Worm (Caenorhabditis elegans): Measurements from ENCODE around the gene C46F9.5.

C46F9.5 gene

ce11 chrII:1882705-1883104, 12.7 kb upstream of the C46F9.5 start, which contains the start of gene math-5:
Gene math-5 (minus strand): TSS chrII:1882805.
- TF ChIP-seq Y56A3A.18 (GFP tag; IDR thresholded peaks at IDR 0.05) (no peak), nfya-1 (tag; optimal IDR thresholded peaks at IDR 0.05; ENCODE audit: borderline replicate concordance, insufficient read depth) (no peak), ztf-6 (GFP tag; IDR thresholded peaks at IDR 0.05) (no peak), ceh-40 (GFP tag; IDR thresholded peaks at IDR 0.05) (no peak), C17E4.6 (GFP tag; IDR thresholded peaks at IDR 0.05) (no peak), sea-2 (GFP tag; IDR thresholded peaks at IDR 0.05) (no peak), mxl-1 (tag; optimal IDR thresholded peaks at IDR 0.05) (no peak), atf-7 (tag; optimal IDR thresholded peaks at IDR 0.05) (no peak), C06A6.2 (GFP tag; conservative IDR thresholded peaks at IDR 0.05) (no peak), repo-1 (tag; optimal IDR thresholded peaks at IDR 0.05) (no peak), madf-10 (tag; optimal IDR thresholded peaks at IDR 0.05) (no peak), cebp-1 (GFP tag; IDR thresholded peaks at IDR 0.05) (no peak), cebp-1 (tag; optimal IDR thresholded peaks at IDR 0.05) (no peak), F23B12.7 (tag; optimal IDR thresholded peaks at IDR 0.05; ENCODE audit: insufficient read depth) (no peak), F57A8.1 (GFP tag; optimal IDR thresholded peaks at IDR 0.05) (no peak), ekl-4 (GFP tag; IDR thresholded peaks at IDR 0.05) (no peak), ztf-25 (GFP tag; IDR thresholded peaks at IDR 0.05) (no peak), efl-1 (GFP tag; optimal IDR thresholded peaks at IDR 0.05) (no peak), F49E8.2 (tag; optimal IDR thresholded peaks at IDR 0.05; ENCODE audit: insufficient read depth) (no peak)

- TF ChIP-seq zfh-2 (GFP tag; conservative IDR thresholded peaks at IDR 0.05) (no peak), mel-28 (tag; optimal IDR thresholded peaks at IDR 0.05; ENCODE audit: borderline replicate concordance) (no peak), ceh-27 (GFP tag; optimal IDR thresholded peaks at IDR 0.05) (no peak), ZK185.1 (tag; optimal IDR thresholded peaks at IDR 0.05; ENCODE audit: poor library complexity, severe bottlenecking) (no peak), Y56A3A.18 (GFP tag; IDR thresholded peaks at IDR 0.05) (no peak), rec-8 (tag; optimal IDR thresholded peaks at IDR 0.05) (no peak), pha-4 (tag; optimal IDR thresholded peaks at IDR 0.05) (no peak), F49E8.2 (tag; optimal IDR thresholded peaks at IDR 0.05; ENCODE audit: insufficient read depth) (no peak), ztf-28 (GFP tag; IDR thresholded peaks at IDR 0.05) (no peak), lsl-1 (GFP tag; optimal IDR thresholded peaks at IDR 0.05) (no peak), sptf-2 (GFP tag; optimal IDR thresholded peaks at IDR 0.05) (no peak), ztf-25 (GFP tag; IDR thresholded peaks at IDR 0.05) (no peak), ceh-58 (GFP tag; IDR thresholded peaks at IDR 0.05) (no peak), ztf-26 (tag; optimal IDR thresholded peaks at IDR 0.05) (no peak)
These were observed 10.7 kb upstream of the C46F9.5 start, which contains the start of gene math-6 for ce11 chrII:1884635-1885034. Gene math-6 (minus strand): TSS chrII:1884735.

ce11 chrII:1886379-1886778, 9.0 kb upstream of the C46F9.5 start, which contains the start of gene math-7:
Gene math-7 (minus strand): TSS chrII:1886479.
- TF ChIP-seq lsy-27 (tag; optimal IDR thresholded peaks at IDR 0.05; ENCODE audit: borderline replicate concordance, insufficient read depth) (no peak), ccch-3 (GFP tag; optimal IDR thresholded peaks at IDR 0.05) (no peak), B0336.3 (GFP tag; IDR thresholded peaks at IDR 0.05) (no peak), ztf-3 (GFP tag; optimal IDR thresholded peaks at IDR 0.05) (no peak)

ce11 chrII:1889071-1889470, 6.3 kb upstream of the C46F9.5 start, which contains the start of gene math-8:
Gene math-8 (minus strand): TSS chrII:1889171.
- TF ChIP-seq die-1 (tag; optimal IDR thresholded peaks at IDR 0.05) (no peak), somi-1 (GFP tag; optimal IDR thresholded peaks at IDR 0.05) (no peak), F57C9.4 (tag; optimal IDR thresholded peaks at IDR 0.05) (no peak), rcor-1 (GFP tag; IDR thresholded peaks at IDR 0.05) (no peak), unc-62 (GFP tag; optimal IDR thresholded peaks at IDR 0.05) (no peak), lin-54 (GFP tag; optimal IDR thresholded peaks at IDR 0.05) (no peak), ztf-3 (GFP tag; optimal IDR thresholded peaks at IDR 0.05) (no peak), lin-26 (GFP tag; IDR thresholded peaks at IDR 0.05) (no peak), snpc-4 (GFP tag; optimal IDR thresholded peaks at IDR 0.05) (no peak), snpc-4 (tag; optimal IDR thresholded peaks at IDR 0.05) (no peak), lag-1 (GFP tag; IDR thresholded peaks at IDR 0.05) (no peak), egl-18 (GFP tag; IDR thresholded peaks at IDR 0.05) (no peak), nhr-80 (tag; optimal IDR thresholded peaks at IDR 0.05) (no peak)
